Worm (Caenorhabditis elegans): ENCODE data around the gene C29F3.7.
"Not testable (repeated sequence)": the region's sequence is repeated elsewhere in the genome, so short reads cannot be mapped to it uniquely, and the experiment has no call there.

Gene C29F3.7

DNA sequence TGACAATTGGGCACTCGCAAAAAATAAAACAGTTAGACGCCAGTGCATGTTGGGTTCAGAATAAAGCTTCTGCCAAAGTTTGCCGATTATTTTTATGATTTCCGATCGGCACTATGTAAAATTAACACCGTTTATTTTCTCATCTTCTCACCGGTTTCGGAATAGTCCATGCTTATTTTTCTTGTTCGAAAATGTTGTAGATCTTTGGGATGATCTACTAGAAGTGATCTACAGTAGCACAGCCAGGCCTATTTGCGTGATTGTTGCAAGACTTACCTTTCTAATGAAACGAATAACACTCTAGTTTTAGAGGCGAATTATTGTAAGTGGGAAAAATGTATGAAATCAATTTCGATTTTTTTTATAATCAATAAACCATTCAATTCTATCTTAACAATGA lies 4.1 kb upstream of the C29F3.7 start, which contains the start of gene clec-231:
clec-231 (minus strand) TSS at position 101 of the 400 bp plus-strand sequence.
- TF ChIP-seq lin-13 (GFP tag; optimal IDR thresholded peaks at IDR 0.05) (no peak), sem-4 (tag; optimal IDR thresholded peaks at IDR 0.05) (no peak), lin-11 (tag; optimal IDR thresholded peaks at IDR 0.05) (no peak), sma-3 (GFP tag; optimal IDR thresholded peaks at IDR 0.05) (no peak), zag-1 (tag; optimal IDR thresholded peaks at IDR 0.05) (no peak), nhr-77 (tag; optimal IDR thresholded peaks at IDR 0.05) (no peak), alr-1 (tag; optimal IDR thresholded peaks at IDR 0.05) (no peak), nhr-25 (tag; optimal IDR thresholded peaks at IDR 0.05) (no peak), nhr-11 (tag; optimal IDR thresholded peaks at IDR 0.05) (no peak), skn-1 (tag; optimal IDR thresholded peaks at IDR 0.05) (no peak), mdl-1 (tag; optimal IDR thresholded peaks at IDR 0.05) (no peak), ceh-82 (tag; optimal IDR thresholded peaks at IDR 0.05) (no peak), nhr-23 (tag; optimal IDR thresholded peaks at IDR 0.05) (no peak), unc-62 (GFP tag; optimal IDR thresholded peaks at IDR 0.05) (no peak), elt-1 (tag; optimal IDR thresholded peaks at IDR 0.05) (no peak), gmeb-1 (tag; optimal IDR thresholded peaks at IDR 0.05) (no peak), snpc-4 (tag; optimal IDR thresholded peaks at IDR 0.05) (no peak), unc-55 (GFP tag; optimal IDR thresholded peaks at IDR 0.05) (no peak), egl-27 (tag; optimal IDR thresholded peaks at IDR 0.05) (no peak), R02D3.7 (tag; optimal IDR thresholded peaks at IDR 0.05) (no peak)

ce11 chrV:15352376-15352775 lies 2.3 kb upstream of the C29F3.7 start, which contains the start of gene srx-58:
Gene srx-58 (plus strand): TSS chrV:15352676.
- TF ChIP-seq ama-1 (optimal IDR thresholded peaks at IDR 0.05) (no peak), egl-27 (tag; optimal IDR thresholded peaks at IDR 0.05) (no peak), nhr-129 (tag; optimal IDR thresholded peaks at IDR 0.05) (no peak), blmp-1 (tag; optimal IDR thresholded peaks at IDR 0.05; ENCODE audit: insufficient read depth) (no peak), nhr-12 (tag; optimal IDR thresholded peaks at IDR 0.05) (no peak), sem-4 (tag; optimal IDR thresholded peaks at IDR 0.05) (no peak), mbf-1 (tag; optimal IDR thresholded peaks at IDR 0.05) (no peak), Y55F3AM.14 (GFP tag; optimal IDR thresholded peaks at IDR 0.05) (no peak), sma-9 (GFP tag; optimal IDR thresholded peaks at IDR 0.05) (no peak), sma-9 (tag; optimal IDR thresholded peaks at IDR 0.05) (no peak), skn-1 (tag; optimal IDR thresholded peaks at IDR 0.05) (no peak), alr-1 (tag; optimal IDR thresholded peaks at IDR 0.05) (no peak), lin-11 (tag; optimal IDR thresholded peaks at IDR 0.05) (no peak), F13H6.1 (tag; optimal IDR thresholded peaks at IDR 0.05) (no peak), nhr-25 (tag; optimal IDR thresholded peaks at IDR 0.05) (no peak)

DNA sequence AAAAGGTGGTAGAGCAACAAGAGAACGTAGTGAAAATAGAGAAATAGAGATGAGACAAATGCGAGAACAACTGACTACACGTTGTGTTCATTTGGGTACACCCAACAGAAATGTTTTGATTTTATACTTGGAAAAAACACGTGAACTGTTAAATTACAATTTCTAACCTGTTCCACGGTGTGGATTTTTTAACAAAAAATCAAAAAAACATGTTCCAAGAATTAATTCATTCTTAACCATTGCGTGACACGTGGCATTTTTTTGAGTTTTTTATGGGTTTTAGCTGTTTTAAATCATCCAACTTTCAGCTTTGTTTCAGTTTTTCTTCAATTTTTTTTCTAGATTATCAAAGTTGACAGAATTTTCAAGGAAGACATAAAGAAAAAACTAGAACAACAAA lies 6.7 kb downstream of the C29F3.7 start, which contains the start of gene ech-1.1:
ech-1.1 (minus strand) TSS at position 101 of the 400 bp plus-strand sequence.
- TF ChIP-seq gmeb-1 (tag; optimal IDR thresholded peaks at IDR 0.05); fos-1 (tag; optimal IDR thresholded peaks at IDR 0.05); unc-62 (GFP tag; optimal IDR thresholded peaks at IDR 0.05): not testable (repeated sequence)

ce11 chrV:15367770-15368169 lies 13.1 kb downstream of the C29F3.7 start:
- TF ChIP-seq R02D3.7 (tag; optimal IDR thresholded peaks at IDR 0.05) (no peak), unc-55 (GFP tag; optimal IDR thresholded peaks at IDR 0.05) (no peak), nhr-21 (tag; optimal IDR thresholded peaks at IDR 0.05) (no peak), zag-1 (tag; optimal IDR thresholded peaks at IDR 0.05) (no peak), lin-11 (tag; optimal IDR thresholded peaks at IDR 0.05) (no peak), ztf-11 (tag; optimal IDR thresholded peaks at IDR 0.05) (no peak), lsy-2 (tag; optimal IDR thresholded peaks at IDR 0.05) (no peak), fos-1 (tag; optimal IDR thresholded peaks at IDR 0.05) (no peak), nhr-11 (tag; optimal IDR thresholded peaks at IDR 0.05) (no peak), mab-5 (tag; optimal IDR thresholded peaks at IDR 0.05) (no peak), nhr-23 (tag; optimal IDR thresholded peaks at IDR 0.05) (no peak), lin-13 (GFP tag; optimal IDR thresholded peaks at IDR 0.05) (no peak), nhr-237 (tag; optimal IDR thresholded peaks at IDR 0.05) (no peak), nhr-77 (tag; optimal IDR thresholded peaks at IDR 0.05) (no peak)

DNA sequence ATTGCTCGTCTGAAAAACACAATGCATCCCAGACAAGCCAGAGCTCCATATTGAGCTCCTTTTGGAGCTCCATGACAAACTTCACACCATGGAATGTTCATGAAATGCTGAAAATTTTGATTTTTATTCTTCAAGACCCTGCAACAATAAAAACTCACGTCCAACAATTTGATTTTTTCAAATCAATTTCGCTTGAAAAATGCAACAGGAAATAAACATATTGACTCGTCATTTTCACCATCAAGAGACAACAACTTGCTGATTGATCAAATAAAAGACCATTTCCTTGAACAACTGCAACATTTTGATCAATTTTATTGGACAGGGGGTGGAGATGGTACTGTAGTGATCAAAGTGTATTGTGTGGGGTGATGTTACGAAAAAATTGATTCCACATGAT lies 15.0 kb downstream of the C29F3.7 start, which contains the start of gene nhr-269:
nhr-269 (minus strand) TSS at position 101 of the 400 bp plus-strand sequence.
- no peak for TF ChIP-seq ceh-16 (tag; optimal IDR thresholded peaks at IDR 0.05)
- TF ChIP-seq ama-1 (optimal IDR thresholded peaks at IDR 0.05) = no peak
- no peak for TF ChIP-seq aly-2 (tag; optimal IDR thresholded peaks at IDR 0.05)
